Worm (Caenorhabditis elegans): ENCODE measurements around the gene atn-1.
A peak's percentile ranks its signal among the peaks of the same experiment; 100 is the strongest.

atn-1 gene

ce11 chrV:12450441-12450840 lies 27.8 kb upstream of the atn-1 start, which contains the start of gene F28C1.1 (continued):
- TF ChIP-seq nhr-85 (tag) (peak; percentile 23), xbp-1 (tag; optimal IDR thresholded peaks at IDR 0.05) (peak; percentile 18), aly-2 (tag; optimal IDR thresholded peaks at IDR 0.05) (no peak), nhr-28 (tag; optimal IDR thresholded peaks at IDR 0.05) (no peak), rnt-1 (tag; optimal IDR thresholded peaks at IDR 0.05) (peak; percentile 9), fkh-4 (tag; optimal IDR thresholded peaks at IDR 0.05; ENCODE audit: borderline replicate concordance) (no peak), ceh-82 (tag; optimal IDR thresholded peaks at IDR 0.05) (peak in 1 of 3 experiments; percentile 34), blmp-1 (tag; optimal IDR thresholded peaks at IDR 0.05) (peak; percentile 29), ceh-90 (tag; optimal IDR thresholded peaks at IDR 0.05) (no peak), ama-1 (optimal IDR thresholded peaks at IDR 0.05) (no peak), dsc-1 (tag; optimal IDR thresholded peaks at IDR 0.05) (no peak), nhr-76 (tag; optimal IDR thresholded peaks at IDR 0.05) (no peak), unc-98 (GFP tag; IDR thresholded peaks at IDR 0.05) (no peak), ztf-4 (tag; optimal IDR thresholded peaks at IDR 0.05) (no peak), ceh-8 (GFP tag; optimal IDR thresholded peaks at IDR 0.05) (no peak), lin-15B (tag; optimal IDR thresholded peaks at IDR 0.05) (no peak), swsn-7 (tag; optimal IDR thresholded peaks at IDR 0.05) (no peak), efl-3 (GFP tag; optimal IDR thresholded peaks at IDR 0.05) (no peak)

- TF ChIP-seq nhr-11 (tag; optimal IDR thresholded peaks at IDR 0.05) = no peak
- TF ChIP-seq lir-3 (tag; optimal IDR thresholded peaks at IDR 0.05; ENCODE audit: poor library complexity) = no peak
- no peak for TF ChIP-seq pax-3 (tag; optimal IDR thresholded peaks at IDR 0.05)
- no peak for TF ChIP-seq irx-1 (tag; optimal IDR thresholded peaks at IDR 0.05)
- no peak for TF ChIP-seq alr-1 (tag; optimal IDR thresholded peaks at IDR 0.05; ENCODE audit: borderline replicate concordance)
- TF ChIP-seq ceh-88 (GFP tag; IDR thresholded peaks at IDR 0.05) = no peak
- TF ChIP-seq blmp-1 (tag; optimal IDR thresholded peaks at IDR 0.05) = no peak
- TF ChIP-seq lin-14 (GFP tag; optimal IDR thresholded peaks at IDR 0.05) = peak; percentile 45
- TF ChIP-seq dpl-1 (GFP tag; optimal IDR thresholded peaks at IDR 0.05) = peak in 1 of 3 experiments; percentile 0
- TF ChIP-seq C34B4.2 (tag; optimal IDR thresholded peaks at IDR 0.05) = no peak
- no peak for TF ChIP-seq lin-13 (GFP tag; optimal IDR thresholded peaks at IDR 0.05)
- no peak for TF ChIP-seq sptf-1 (tag; optimal IDR thresholded peaks at IDR 0.05)
- no peak for TF ChIP-seq nhr-76 (tag; optimal IDR thresholded peaks at IDR 0.05)
- TF ChIP-seq sup-37 (GFP tag; optimal IDR thresholded peaks at IDR 0.05) = no peak
- TF ChIP-seq ceh-82 (tag; optimal IDR thresholded peaks at IDR 0.05) = peak in 1 of 3 experiments; percentile 19
- no peak for TF ChIP-seq ceh-8 (GFP tag; optimal IDR thresholded peaks at IDR 0.05)
- no peak for TF ChIP-seq efl-1 (optimal IDR thresholded peaks at IDR 0.05)
- no peak for TF ChIP-seq efl-1 (GFP tag; optimal IDR thresholded peaks at IDR 0.05 in 1 of 2)
- TF ChIP-seq fkh-10 (GFP tag; optimal IDR thresholded peaks at IDR 0.05) = peak; percentile 3
- TF ChIP-seq nhr-47 (tag; optimal IDR thresholded peaks at IDR 0.05) = no peak
- no peak for TF ChIP-seq grh-1 (GFP tag; IDR thresholded peaks at IDR 0.05)
- TF ChIP-seq lin-39 (tag; optimal IDR thresholded peaks at IDR 0.05) = no peak
Observed at ce11 chrV:12455695-12456094, 22.5 kb upstream of the atn-1 start.

- TF ChIP-seq nhr-11 (tag; optimal IDR thresholded peaks at IDR 0.05) (no peak), tbx-2 (tag; optimal IDR thresholded peaks at IDR 0.05) (no peak), efl-1 (optimal IDR thresholded peaks at IDR 0.05) (no peak), efl-1 (GFP tag; optimal IDR thresholded peaks at IDR 0.05 in 1 of 2) (peak in 1 of 2 experiments; percentile 37), lin-14 (GFP tag; optimal IDR thresholded peaks at IDR 0.05) (no peak), Y116A8C.19 (tag; optimal IDR thresholded peaks at IDR 0.05; ENCODE audit: borderline replicate concordance) (no peak), fkh-10 (GFP tag; optimal IDR thresholded peaks at IDR 0.05) (no peak), nhr-12 (tag; optimal IDR thresholded peaks at IDR 0.05) (no peak), lsy-2 (tag; optimal IDR thresholded peaks at IDR 0.05) (no peak)
Observed at ce11 chrV:12460583-12460982, 17.6 kb upstream of the atn-1 start.
